Worm (Caenorhabditis elegans) whole organism, L2 larva: ENCODE measurements around the gene K05G3.2.
A peak's percentile ranks its signal among the peaks of the same experiment; 100 is the strongest.

Experiments used
- C34F6.9 ChIP-seq: fragments of 150-350 bp; optimal IDR thresholded peaks from 2 replicates; lab custom pipeline; 2014; ENCODE audit warnings: missing biosample characterization, missing genetic modification characterization
- F13H6.1 ChIP-seq: sonication (generic microtip); optimal IDR thresholded peaks from 2 replicates; lab custom pipeline; 2016; ENCODE audit warnings: missing genetic modification characterization, missing compliant biosample characterization
- R02D3.7 ChIP-seq: fragments of 150-350 bp; optimal IDR thresholded peaks from 2 replicates; lab custom pipeline; 2014; ENCODE audit warnings: missing biosample characterization, missing genetic modification characterization
- Y55F3AM.14 ChIP-seq: fragments of 200-800 bp; sonication (Bioruptor generic); optimal IDR thresholded peaks from 2 replicates; lab custom pipeline; 2018; ENCODE audit warnings: mild to moderate bottlenecking, missing genetic modification characterization, missing compliant biosample characterization
- ZK546.5 ChIP-seq: sonication (generic microtip); optimal IDR thresholded peaks from 2 replicates; lab custom pipeline; 2017; ENCODE audit warnings: missing biosample characterization, missing genetic modification characterization
- aly-2 ChIP-seq: fragments of 150-350 bp; optimal IDR thresholded peaks from 2 replicates; lab custom pipeline; 2014; ENCODE audit warnings: missing biosample characterization, missing genetic modification characterization
- ama-1 ChIP-seq: fragments of 150-350 bp; optimal IDR thresholded peaks from 2 replicates; lab custom pipeline; 2018; ENCODE audit warnings: inconsistent platforms
- blmp-1 ChIP-seq: sonication (generic microtip); optimal IDR thresholded peaks from 2 replicates; lab custom pipeline; 2017; ENCODE audit warnings: missing genetic modification characterization, mild to moderate bottlenecking, missing compliant biosample characterization, antibody characterized with exemption, moderate library complexity; ENCODE audit not compliant: insufficient read depth
- ceh-16 ChIP-seq: fragments of 150-350 bp; optimal IDR thresholded peaks from 2 replicates; lab custom pipeline; 2014; ENCODE audit warnings: missing biosample characterization, missing genetic modification characterization
- ceh-82 ChIP-seq: fragments of 150-350 bp; optimal IDR thresholded peaks from 2 replicates; lab custom pipeline; 2014; ENCODE audit warnings: missing biosample characterization, missing genetic modification characterization
- crh-2 ChIP-seq: sonication (generic microtip); optimal IDR thresholded peaks from 2 replicates; lab custom pipeline; 2017; ENCODE audit warnings: missing biosample characterization, missing genetic modification characterization
- elt-1 ChIP-seq: fragments of 150-350 bp; optimal IDR thresholded peaks from 2 replicates; lab custom pipeline; 2014; ENCODE audit warnings: missing biosample characterization, missing genetic modification characterization
- elt-3 ChIP-seq: sonication (generic microtip); optimal IDR thresholded peaks from 2 replicates; lab custom pipeline; 2017; ENCODE audit warnings: missing biosample characterization, missing genetic modification characterization
- gmeb-1 ChIP-seq: fragments of 150-350 bp; optimal IDR thresholded peaks from 2 replicates; lab custom pipeline; 2014; ENCODE audit warnings: missing biosample characterization, missing genetic modification characterization
- lin-13 ChIP-seq: fragments of 150-350 bp; optimal IDR thresholded peaks from 2 replicates; lab custom pipeline; 2014; ENCODE audit warnings: missing biosample characterization, missing genetic modification reagents, missing genetic modification characterization
- lin-39 ChIP-seq: fragments of 150-350 bp; optimal IDR thresholded peaks from 2 replicates; lab custom pipeline; 2014; ENCODE audit warnings: missing biosample characterization, missing genetic modification reagents, missing genetic modification characterization
- lsy-2 ChIP-seq, 2 experiments: fragments of 150-350 bp in 1 of 2; sonication (generic microtip) in 1 of 2; optimal IDR thresholded peaks; 2 replicates each; lab custom pipeline; 2014 to 2017; ENCODE audit warnings: missing biosample characterization in 2 of 2, missing genetic modification characterization in 2 of 2
- mab-5 ChIP-seq: fragments of 150-350 bp; optimal IDR thresholded peaks from 2 replicates; lab custom pipeline; 2014; ENCODE audit warnings: missing biosample characterization, missing genetic modification characterization
- mbf-1 ChIP-seq: sonication (generic microtip); optimal IDR thresholded peaks from 2 replicates; lab custom pipeline; 2017; ENCODE audit warnings: missing biosample characterization, missing genetic modification characterization
- mdl-1 ChIP-seq, 2 experiments: fragments of 150-350 bp in 1 of 2; sonication (generic microtip) in 1 of 2; optimal IDR thresholded peaks; 2 replicates each; lab custom pipeline; 2017; ENCODE audit warnings: missing biosample characterization in 2 of 2, missing genetic modification characterization in 2 of 2
- nhr-10 ChIP-seq: sonication (generic microtip); optimal IDR thresholded peaks from 2 replicates; lab custom pipeline; 2017; ENCODE audit warnings: missing biosample characterization, missing genetic modification characterization
- nhr-12 ChIP-seq: fragments of 150-350 bp; optimal IDR thresholded peaks from 2 replicates; lab custom pipeline; 2014; ENCODE audit warnings: missing biosample characterization, missing genetic modification characterization
- nhr-129 ChIP-seq: fragments of 150-350 bp; optimal IDR thresholded peaks from 2 replicates; lab custom pipeline; 2014; ENCODE audit warnings: missing biosample characterization, missing genetic modification characterization
- nhr-21 ChIP-seq: fragments of 150-350 bp; optimal IDR thresholded peaks from 2 replicates; lab custom pipeline; 2014; ENCODE audit warnings: missing biosample characterization, missing genetic modification characterization
- nhr-23 ChIP-seq: fragments of 150-350 bp; optimal IDR thresholded peaks from 2 replicates; lab custom pipeline; 2014; ENCODE audit warnings: missing biosample characterization, missing genetic modification reagents, missing genetic modification characterization
- nhr-237 ChIP-seq: fragments of 150-350 bp; optimal IDR thresholded peaks from 2 replicates; lab custom pipeline; 2014; ENCODE audit warnings: missing biosample characterization, missing genetic modification characterization
- nhr-25 ChIP-seq: fragments of 150-350 bp; sonication (generic microtip); optimal IDR thresholded peaks from 3 replicates; lab custom pipeline; 2014; ENCODE audit warnings: missing biosample characterization, missing genetic modification characterization
- peb-1 ChIP-seq: fragments of 150-350 bp; optimal IDR thresholded peaks from 2 replicates; lab custom pipeline; 2014; ENCODE audit warnings: missing biosample characterization, missing genetic modification characterization
- sem-4 ChIP-seq: fragments of 150-350 bp; optimal IDR thresholded peaks from 2 replicates; lab custom pipeline; 2014; ENCODE audit warnings: missing biosample characterization, missing genetic modification reagents, missing genetic modification characterization
- sma-3 ChIP-seq: sonication (generic microtip); optimal IDR thresholded peaks from 2 replicates; lab custom pipeline; 2016; ENCODE audit warnings: missing genetic modification reagents, missing genetic modification characterization, missing compliant biosample characterization
- sma-9 ChIP-seq, 2 experiments: fragments of 150-350 bp in 1 of 2; sonication (generic microtip) in 1 of 2; optimal IDR thresholded peaks; 2 replicates each; lab custom pipeline; 2014 to 2016; ENCODE audit warnings: missing genetic modification characterization in 2 of 2, mild to moderate bottlenecking in 1 of 2, missing biosample characterization in 1 of 2, missing compliant biosample characterization in 1 of 2, missing genetic modification reagents in 1 of 2, moderate library complexity in 1 of 2
- unc-39 ChIP-seq: fragments of 150-350 bp; optimal IDR thresholded peaks from 2 replicates; lab custom pipeline; 2014; ENCODE audit warnings: missing biosample characterization, missing genetic modification characterization
- zag-1 ChIP-seq: fragments of 150-350 bp; optimal IDR thresholded peaks from 2 replicates; lab custom pipeline; 2014; ENCODE audit warnings: missing biosample characterization, missing genetic modification characterization
- ztf-4 ChIP-seq: fragments of 150-350 bp; optimal IDR thresholded peaks from 2 replicates; lab custom pipeline; 2014; ENCODE audit warnings: missing biosample characterization, missing genetic modification characterization

The K05G3.2 gene

ce11 chrX:16530455-16530854 is 35.7 kb downstream of the K05G3.2 start:
- no peak for TF ChIP-seq ceh-82
- no peak for TF ChIP-seq R02D3.7
- no peak for TF ChIP-seq ama-1 (lab: Kevin White, UChicago)
- TF ChIP-seq peb-1 (tag; lab: Kevin White, UChicago): no peak
- TF ChIP-seq lin-13 (GFP tag; lab: Kevin White, UChicago): no peak
- no peak for TF ChIP-seq mab-5 (tag; lab: Kevin White, UChicago)
- no peak for TF ChIP-seq lin-39 (tag; lab: Kevin White, UChicago)
- TF ChIP-seq aly-2: no peak
- TF ChIP-seq ceh-16 (tag; lab: Kevin White, UChicago): no peak
- no peak for TF ChIP-seq zag-1 (tag; lab: Kevin White, UChicago)
- no peak for TF ChIP-seq lsy-2 (tag; optimal IDR thresholded peaks at IDR 0.05; lab: Kevin White, UChicago)
- no peak for TF ChIP-seq blmp-1
- TF ChIP-seq crh-2 (tag; lab: Kevin White, UChicago): no peak
- no peak for TF ChIP-seq nhr-23 (tag; lab: Kevin White, UChicago)
- TF ChIP-seq C34F6.9: no peak
- TF ChIP-seq nhr-237 (tag; lab: Kevin White, UChicago): no peak
- no peak for TF ChIP-seq Y55F3AM.14
- no peak for TF ChIP-seq mbf-1 (tag; lab: Kevin White, UChicago)
- TF ChIP-seq elt-1 (tag; lab: Kevin White, UChicago): no peak
- no peak for TF ChIP-seq sma-3 (GFP tag; lab: Kevin White, UChicago)
- TF ChIP-seq, all 48 proteins: peak for 0

ce11 chrX:16532513-16532912 is 37.8 kb downstream of the K05G3.2 start:
- TF ChIP-seq elt-1 (tag; lab: Kevin White, UChicago) (no peak), nhr-25 (tag; lab: Kevin White, UChicago) (no peak)
- TF ChIP-seq, all 48 proteins: peak for 0

ce11 chrX:16533860-16534259 is 39.1 kb downstream of the K05G3.2 start:
- peak; percentile 74 for TF ChIP-seq blmp-1
- no peak for TF ChIP-seq unc-39 (tag; lab: Kevin White, UChicago)

ce11 chrX:16534564-16534963 is 39.8 kb downstream of the K05G3.2 start:
- TF ChIP-seq lin-39 (tag; lab: Kevin White, UChicago) (no peak), unc-39 (tag; lab: Kevin White, UChicago) (no peak), mbf-1 (tag; lab: Kevin White, UChicago) (no peak), C34F6.9 (peak; percentile 45), gmeb-1 (tag; lab: Kevin White, UChicago) (no peak), nhr-21 (tag; lab: Kevin White, UChicago) (no peak), sma-9 (GFP tag; optimal IDR thresholded peaks at IDR 0.05; lab: Kevin White, UChicago) (peak; percentile 26), sma-9 (tag; optimal IDR thresholded peaks at IDR 0.05; lab: Kevin White, UChicago) (no peak), nhr-129 (tag; lab: Kevin White, UChicago) (peak; percentile 38), ceh-16 (tag; lab: Kevin White, UChicago) (no peak), nhr-10 (tag; lab: Kevin White, UChicago) (no peak), lsy-2 (tag; optimal IDR thresholded peaks at IDR 0.05; lab: Kevin White, UChicago) (peak in 1 of 2 experiments; percentile 54), F13H6.1 (tag; lab: Kevin White, UChicago) (peak; percentile 82), elt-1 (tag; lab: Kevin White, UChicago) (no peak), elt-3 (no peak)

ce11 chrX:16535192-16535591 is 40.5 kb downstream of the K05G3.2 start:
- TF ChIP-seq elt-1 (tag; lab: Kevin White, UChicago): no peak
- TF ChIP-seq blmp-1: peak; percentile 70
- TF ChIP-seq, all 48 proteins: peak for 1

ce11 chrX:16536230-16536940 is 41.7 kb downstream of the K05G3.2 start, which contains the start of gene pat-9:
Gene pat-9, plus strand, starts transcription at chrX:16536890.
- TF ChIP-seq sem-4 (tag; lab: Kevin White, UChicago): no peak
- TF ChIP-seq sma-9 (GFP tag; optimal IDR thresholded peaks at IDR 0.05; lab: Kevin White, UChicago): no peak
- TF ChIP-seq sma-9 (tag; optimal IDR thresholded peaks at IDR 0.05; lab: Kevin White, UChicago): no peak
- TF ChIP-seq R02D3.7: no peak
- TF ChIP-seq ama-1 (lab: Kevin White, UChicago): no peak
- TF ChIP-seq mdl-1 (tag; optimal IDR thresholded peaks at IDR 0.05; lab: Kevin White, UChicago): no peak
- no peak for TF ChIP-seq nhr-25 (tag; lab: Kevin White, UChicago)
- no peak for TF ChIP-seq ceh-82
- no peak for TF ChIP-seq nhr-12 (tag; lab: Kevin White, UChicago)
- TF ChIP-seq C34F6.9: no peak
- TF ChIP-seq nhr-237 (tag; lab: Kevin White, UChicago): no peak
- no peak for TF ChIP-seq sma-3 (GFP tag; lab: Kevin White, UChicago)
- TF ChIP-seq ceh-16 (tag; lab: Kevin White, UChicago): no peak
- no peak for TF ChIP-seq ZK546.5 (tag; lab: Kevin White, UChicago)
- no peak for TF ChIP-seq ztf-4 (tag; lab: Kevin White, UChicago)
